Fruit fly (Drosophila melanogaster): ENCODE data around the gene CG13474.

DNA sequence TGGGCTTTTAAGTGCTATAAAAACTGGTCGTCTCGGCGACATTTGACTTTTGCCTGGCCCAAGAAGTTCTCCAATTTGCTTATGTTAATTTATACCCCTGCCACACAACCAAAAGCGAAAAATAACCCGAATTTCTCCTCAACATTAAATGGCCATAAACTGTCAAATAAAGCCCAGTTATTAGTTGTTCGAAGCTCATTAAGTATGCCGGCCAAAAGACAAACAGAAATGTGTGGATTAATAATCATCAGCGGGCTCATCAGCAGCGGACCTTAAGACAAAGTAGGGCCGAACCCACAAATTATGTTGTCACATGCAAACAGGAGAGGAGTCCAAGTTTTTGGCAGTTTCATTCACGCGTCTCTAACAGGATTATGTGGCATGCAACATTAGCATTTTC, 41.7 kb downstream of the CG13474 start:
- TF ChIP-seq CG7786 (GFP tag; optimal IDR thresholded peaks at IDR 0.05) (no peak), vnd (GFP tag; IDR thresholded peaks at IDR 0.05; ENCODE audit: partially characterized antibody) (no peak)

Measured in whole organism, embryonic.